Fruit fly (Drosophila melanogaster) whole organism, embryonic: Measurements from ENCODE around the gene Kap3.

ENCODE experiments used
- Atf3 ChIP-seq: fragments of 200-800 bp; sonication (Bioruptor generic); optimal IDR thresholded peaks from 3 replicates; lab custom pipeline; 2016; ENCODE audit warnings: missing biosample characterization, missing genetic modification characterization
- Bdp1 ChIP-seq: fragments of 200-800 bp; sonication (Bioruptor generic); optimal IDR thresholded peaks from 3 replicates; lab custom pipeline; 2016; ENCODE audit warnings: missing biosample characterization, missing genetic modification characterization
- CG10321 ChIP-seq: fragments of 200-800 bp; sonication (Bioruptor generic); IDR thresholded peaks from 2 replicates; pipeline ENCODE4 v1.3.6; 2022; ENCODE audit warnings: missing biosample characterization, missing genetic modification characterization
- CG10979 ChIP-seq: fragments of 200-800 bp; sonication (Bioruptor generic); optimal IDR thresholded peaks from 2 replicates; lab custom pipeline; 2018; ENCODE audit warnings: missing biosample characterization, mild to moderate bottlenecking, missing genetic modification characterization, moderate library complexity
- CG11504 ChIP-seq: fragments of 200-800 bp; sonication (Bioruptor generic); optimal IDR thresholded peaks from 3 replicates; lab custom pipeline; 2019; ENCODE audit warnings: missing biosample characterization, mild to moderate bottlenecking, missing genetic modification characterization, moderate library complexity
- CG12071 ChIP-seq: fragments of 200-800 bp; sonication (Bioruptor generic); optimal IDR thresholded peaks from 3 replicates; lab custom pipeline; 2018; ENCODE audit warnings: missing biosample characterization, mild to moderate bottlenecking, missing genetic modification characterization
- CG12104 ChIP-seq: fragments of 200-800 bp; sonication (Bioruptor generic); optimal IDR thresholded peaks from 3 replicates; lab custom pipeline; 2016; ENCODE audit warnings: missing biosample characterization, missing genetic modification characterization
- CG12155 ChIP-seq: fragments of 200-800 bp; sonication (Bioruptor generic); optimal IDR thresholded peaks from 3 replicates; lab custom pipeline; 2016; ENCODE audit warnings: missing biosample characterization, missing genetic modification characterization
- CG12219 ChIP-seq: fragments of 200-800 bp; sonication (Bioruptor generic); optimal IDR thresholded peaks from 3 replicates; lab custom pipeline; 2018; ENCODE audit warnings: missing biosample characterization, mild to moderate bottlenecking, missing genetic modification characterization
- CG13424 ChIP-seq: fragments of 200-800 bp; sonication (Bioruptor generic); optimal IDR thresholded peaks from 2 replicates; lab custom pipeline; 2019; ENCODE audit warnings: missing biosample characterization, mild to moderate bottlenecking, missing genetic modification characterization, moderate library complexity
- CG13775 ChIP-seq: fragments of 200-800 bp; sonication (Bioruptor generic); optimal IDR thresholded peaks from 3 replicates; lab custom pipeline; 2017; ENCODE audit warnings: missing biosample characterization, mild to moderate bottlenecking, missing genetic modification characterization
- CG13894 ChIP-seq: fragments of 200-800 bp; sonication (Bioruptor generic); optimal IDR thresholded peaks from 3 replicates; lab custom pipeline; 2018; ENCODE audit warnings: missing biosample characterization, mild to moderate bottlenecking, missing genetic modification characterization, moderate library complexity
- CG15011 ChIP-seq: fragments of 200-800 bp; sonication (Bioruptor generic); optimal IDR thresholded peaks from 3 replicates; lab custom pipeline; 2018; ENCODE audit warnings: missing biosample characterization, mild to moderate bottlenecking, missing genetic modification characterization
- CG15514 ChIP-seq: fragments of 200-800 bp; sonication (Bioruptor generic); optimal IDR thresholded peaks from 3 replicates; lab custom pipeline; 2017; ENCODE audit warnings: missing biosample characterization, missing genetic modification characterization, mild to moderate bottlenecking, moderate library complexity, missing genetic modification reagents
- CG17385 ChIP-seq: fragments of 200-800 bp; sonication (Bioruptor generic); optimal IDR thresholded peaks from 3 replicates; lab custom pipeline; 2018; ENCODE audit warnings: missing biosample characterization, mild to moderate bottlenecking, missing genetic modification characterization
- CG1832 ChIP-seq: fragments of 200-800 bp; sonication (Bioruptor generic); optimal IDR thresholded peaks from 2 replicates; lab custom pipeline; 2017; ENCODE audit warnings: missing biosample characterization, mild to moderate bottlenecking, missing genetic modification characterization, inconsistent platforms
- CG18476 ChIP-seq: fragments of 200-800 bp; sonication (Bioruptor generic); optimal IDR thresholded peaks from 2 replicates; lab custom pipeline; 2016; ENCODE audit warnings: missing biosample characterization, mild to moderate bottlenecking, missing genetic modification characterization
- CG3407 ChIP-seq: fragments of 200-800 bp; sonication (Bioruptor generic); optimal IDR thresholded peaks from 2 replicates; lab custom pipeline; 2018; ENCODE audit warnings: missing biosample characterization, mild to moderate bottlenecking, missing genetic modification characterization
- CG3838 ChIP-seq: fragments of 200-800 bp; sonication (Bioruptor generic); optimal IDR thresholded peaks from 3 replicates; lab custom pipeline; 2016; ENCODE audit warnings: missing biosample characterization, missing genetic modification characterization
- CG4424 ChIP-seq: fragments of 200-800 bp; sonication (Bioruptor generic); optimal IDR thresholded peaks from 3 replicates; lab custom pipeline; 2016; ENCODE audit warnings: missing biosample characterization, missing genetic modification characterization
- CG6854 ChIP-seq: fragments of 200-800 bp; sonication (Bioruptor generic); optimal IDR thresholded peaks from 3 replicates; lab custom pipeline; 2017; ENCODE audit warnings: missing biosample characterization, mild to moderate bottlenecking, missing genetic modification characterization
- Dip2 ChIP-seq: fragments of 200-800 bp; sonication (Bioruptor generic); IDR thresholded peaks from 2 replicates; pipeline ENCODE4 v1.3.6; 2022; ENCODE audit warnings: missing biosample characterization, missing genetic modification characterization
- Dll ChIP-seq: fragments of 200-800 bp; sonication (Bioruptor generic); IDR thresholded peaks from 4 replicates; pipeline ENCODE4 v1.3.6; 2022; ENCODE audit warnings: missing biosample characterization, missing genetic modification characterization; ENCODE audit not compliant: partially characterized antibody
- Eip74EF ChIP-seq, 2 experiments: fragments of 200-800 bp in 1 of 2; fragments of >200 bp in 1 of 2; sonication (Bioruptor generic) in 1 of 2; optimal IDR thresholded peaks; 2 replicates each; lab custom pipeline; 2017 to 2019; ENCODE audit warnings: missing biosample characterization in 2 of 2, missing genetic modification characterization in 2 of 2, mild to moderate bottlenecking in 1 of 2, moderate library complexity in 1 of 2
- Elba2 ChIP-seq: fragments of 200-800 bp; sonication (Bioruptor generic); optimal IDR thresholded peaks from 3 replicates; lab custom pipeline; 2016; ENCODE audit warnings: missing biosample characterization, missing genetic modification characterization
- Hr3 ChIP-seq: fragments of 200-800 bp; sonication (Bioruptor generic); optimal IDR thresholded peaks from 3 replicates; lab custom pipeline; 2016; ENCODE audit warnings: missing biosample characterization, missing genetic modification characterization
- Hr39 ChIP-seq: fragments of >200 bp; optimal IDR thresholded peaks from 2 replicates; lab custom pipeline; 2017
- MBD-R2 ChIP-seq: fragments of 200-800 bp; sonication (Bioruptor generic); IDR thresholded peaks from 2 replicates; pipeline ENCODE4 v1.3.6; 2022; ENCODE audit warnings: missing biosample characterization, missing genetic modification characterization
- Nf-YC ChIP-seq: fragments of 200-800 bp; optimal IDR thresholded peaks from 3 replicates; lab custom pipeline; 2019; ENCODE audit warnings: missing biosample characterization, mild to moderate bottlenecking, missing genetic modification characterization, moderate library complexity
- Oaz ChIP-seq: fragments of 200-800 bp; sonication (Bioruptor generic); IDR thresholded peaks from 2 replicates; pipeline ENCODE4 v1.3.6; 2022; ENCODE audit warnings: missing biosample characterization, missing genetic modification characterization
- TFAM ChIP-seq: fragments of 200-800 bp; sonication (Bioruptor generic); optimal IDR thresholded peaks from 2 replicates; lab custom pipeline; 2017; ENCODE audit warnings: missing biosample characterization, missing genetic modification characterization, inconsistent platforms
- Taf1 ChIP-seq: fragments of 200-800 bp; sonication (Bioruptor generic); IDR thresholded peaks from 2 replicates; pipeline ENCODE4 v1.3.6; 2022; ENCODE audit warnings: missing biosample characterization, missing genetic modification characterization
- bab2 ChIP-seq: fragments of 200-800 bp; sonication (Bioruptor generic); optimal IDR thresholded peaks from 2 replicates; lab custom pipeline; 2016; ENCODE audit warnings: missing biosample characterization, missing genetic modification characterization
- cad ChIP-seq: fragments of >200 bp; optimal IDR thresholded peaks from 2 replicates; lab custom pipeline; 2017; ENCODE audit warnings: missing biosample characterization, missing genetic modification characterization
- cato ChIP-seq: fragments of 200-800 bp; sonication (Bioruptor generic); optimal IDR thresholded peaks from 2 replicates; lab custom pipeline; 2016; ENCODE audit warnings: missing biosample characterization, missing genetic modification characterization, borderline replicate concordance
- crol ChIP-seq: fragments of 200-800 bp; sonication (Bioruptor generic); IDR thresholded peaks from 2 replicates; pipeline ENCODE4 v1.3.6; 2022; ENCODE audit warnings: missing biosample characterization, missing genetic modification characterization
- dati ChIP-seq: fragments of 200-800 bp; sonication (Bioruptor generic); IDR thresholded peaks from 2 replicates; pipeline ENCODE4 v1.3.6; 2022; ENCODE audit warnings: missing biosample characterization, missing genetic modification characterization
- mld ChIP-seq: fragments of 200-800 bp; sonication (Bioruptor generic); IDR thresholded peaks from 3 replicates; pipeline ENCODE4 v1.3.6; 2022; ENCODE audit warnings: missing biosample characterization, missing genetic modification characterization; ENCODE audit not compliant: partially characterized antibody
- onecut ChIP-seq: fragments of 200-800 bp; sonication (Bioruptor generic); IDR thresholded peaks from 2 replicates; pipeline ENCODE4 v1.3.6; 2022; ENCODE audit warnings: missing biosample characterization, missing genetic modification characterization
- pb ChIP-seq: fragments of 200-800 bp; sonication (Bioruptor generic); optimal IDR thresholded peaks from 3 replicates; lab custom pipeline; 2016; ENCODE audit warnings: missing biosample characterization, missing genetic modification characterization
- pfk ChIP-seq: fragments of 200-800 bp; sonication (Bioruptor generic); optimal IDR thresholded peaks from 2 replicates; lab custom pipeline; 2018; ENCODE audit warnings: missing biosample characterization, mild to moderate bottlenecking, missing genetic modification characterization, moderate library complexity
- phol ChIP-seq: fragments of 200-800 bp; sonication (Bioruptor generic); optimal IDR thresholded peaks from 3 replicates; lab custom pipeline; 2018; ENCODE audit warnings: missing biosample characterization, mild to moderate bottlenecking, missing genetic modification characterization, moderate library complexity
- repo ChIP-seq: fragments of 200-800 bp; sonication (Bioruptor generic); optimal IDR thresholded peaks from 2 replicates; lab custom pipeline; 2016; ENCODE audit warnings: missing biosample characterization, missing genetic modification characterization
- rib ChIP-seq: fragments of 200-800 bp; sonication (Bioruptor generic); IDR thresholded peaks from 2 replicates; pipeline ENCODE4 v1.3.6; 2022; ENCODE audit warnings: missing biosample characterization, missing genetic modification characterization
- sisA ChIP-seq: fragments of 200-800 bp; sonication (Bioruptor generic); IDR thresholded peaks from 2 replicates; pipeline ENCODE4 v1.3.6; 2022; ENCODE audit warnings: missing biosample characterization, missing genetic modification characterization
- toy ChIP-seq: fragments of 200-800 bp; sonication (Bioruptor generic); IDR thresholded peaks from 2 replicates; pipeline ENCODE4 v1.3.6; 2022; ENCODE audit warnings: missing biosample characterization, missing genetic modification characterization
- trem ChIP-seq: fragments of 200-800 bp; optimal IDR thresholded peaks from 3 replicates; lab custom pipeline; 2019; ENCODE audit warnings: missing biosample characterization, mild to moderate bottlenecking, missing genetic modification characterization, moderate library complexity
- usp ChIP-seq: fragments of >200 bp; optimal IDR thresholded peaks from 2 replicates; lab custom pipeline; 2017; ENCODE audit warnings: missing biosample characterization, missing genetic modification characterization
- wek ChIP-seq: fragments of 200-800 bp; sonication (Bioruptor generic); optimal IDR thresholded peaks from 3 replicates; lab custom pipeline; 2018; ENCODE audit warnings: missing biosample characterization, mild to moderate bottlenecking, missing genetic modification characterization, moderate library complexity
- zen ChIP-seq: fragments of 200-800 bp; sonication (Bioruptor generic); optimal IDR thresholded peaks from 3 replicates; lab custom pipeline; 2018; ENCODE audit warnings: missing biosample characterization, mild to moderate bottlenecking, missing genetic modification characterization, moderate library complexity

Gene Kap3

DNA sequence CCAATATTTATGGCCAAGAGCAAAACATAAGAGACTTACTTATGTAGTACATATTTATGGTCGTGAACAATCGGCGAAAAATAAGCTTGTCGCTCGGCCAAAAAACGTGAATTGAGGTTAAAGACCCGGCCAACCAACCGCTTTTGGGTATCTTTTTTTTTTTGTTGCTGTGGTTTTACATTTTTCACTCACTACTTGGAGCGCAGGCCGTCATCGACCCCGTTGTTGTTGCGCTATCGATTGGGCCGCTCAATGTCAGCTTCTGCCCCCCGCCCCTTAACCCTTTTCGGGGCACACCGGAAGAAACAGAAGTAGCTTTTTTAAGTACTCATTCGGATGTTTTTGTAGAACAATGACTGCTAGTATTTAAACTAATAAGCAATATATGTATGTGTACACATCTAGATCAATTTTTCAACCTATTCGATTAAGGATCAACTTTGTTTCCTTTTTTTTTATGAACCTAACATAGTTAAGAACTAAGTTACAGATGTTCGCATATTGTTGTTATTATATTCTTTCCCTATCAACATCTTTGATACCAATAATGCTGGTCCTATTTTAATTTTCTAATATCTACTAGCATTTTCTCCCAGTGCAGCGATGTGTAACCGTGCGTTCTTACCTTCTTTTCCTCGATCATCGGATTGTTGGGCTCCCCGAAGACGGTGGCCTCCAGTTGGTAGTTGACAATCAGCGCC lies 1.7 kb downstream of the Kap3 start (continued):
- peak; percentile 42 for TF ChIP-seq Atf3
- TF ChIP-seq crol (GFP tag; lab: Robert Waterston, UW), result peak; percentile 27; the same call in 1 of the 2 replicates
- TF ChIP-seq zen (tag; lab: Kevin White, UChicago), result peak; percentile 4
- no peak for TF ChIP-seq CG1832
- 0 out of 2 replicates have a peak, but pooled peaks have one; percentile 53 for TF ChIP-seq CG10321 (GFP tag; lab: Robert Waterston, UW)
- peak in 1 of 2 experiments; percentile 47 for TF ChIP-seq Eip74EF (GFP tag; optimal IDR thresholded peaks at IDR 0.05; lab: Kevin White, UChicago)
- no peak for TF ChIP-seq Taf1
- TF ChIP-seq mld, result no peak
- no peak for TF ChIP-seq pfk
- TF ChIP-seq usp (GFP tag; lab: Kevin White, UChicago), result no peak
- TF ChIP-seq CG18476 (GFP tag; lab: Kevin White, UChicago), result peak; percentile 72
- peak; percentile 46 for TF ChIP-seq pb (GFP tag; lab: Kevin White, UChicago)
- no peak for TF ChIP-seq toy (GFP tag; lab: Robert Waterston, UW)
- peak; percentile 79 for TF ChIP-seq CG17385
- TF ChIP-seq rib, result no peak
- peak; percentile 74 for TF ChIP-seq Hr3 (GFP tag; lab: Kevin White, UChicago)
- no peak for TF ChIP-seq CG3838 (GFP tag; lab: Kevin White, UChicago)
- TF ChIP-seq TFAM (GFP tag; lab: Kevin White, UChicago), result no peak
- no peak for TF ChIP-seq Elba2
- TF ChIP-seq CG4424 (GFP tag; lab: Kevin White, UChicago), result peak; percentile 73
- TF ChIP-seq bab2 (GFP tag; lab: Kevin White, UChicago), result peak; percentile 65
- peak; percentile 83 for TF ChIP-seq CG13424
- TF ChIP-seq Dll (GFP tag; lab: Robert Waterston, UW), result no peak
- no peak for TF ChIP-seq CG12071 (GFP tag; lab: Kevin White, UChicago)
- no peak for TF ChIP-seq Nf-YC
- TF ChIP-seq Hr39, result no peak
- no peak for TF ChIP-seq Dip2 (GFP tag; lab: Robert Waterston, UW)
- peak; percentile 59 for TF ChIP-seq repo
- peak; percentile 57; the same call in 1 of the 2 replicates for TF ChIP-seq Oaz (GFP tag; lab: Robert Waterston, UW)
- TF ChIP-seq wek (GFP tag; lab: Kevin White, UChicago), result no peak
- TF ChIP-seq CG12155, result peak; percentile 12
- TF ChIP-seq CG10979, result peak; percentile 84
- TF ChIP-seq cad (GFP tag; lab: Kevin White, UChicago), result no peak
- no peak for TF ChIP-seq CG13894 (tag; lab: Kevin White, UChicago)
- TF ChIP-seq Bdp1 (GFP tag; lab: Kevin White, UChicago), result peak; percentile 44
- TF ChIP-seq CG12104 (GFP tag; lab: Kevin White, UChicago), result peak; percentile 82
- TF ChIP-seq sisA (GFP tag; lab: Robert Waterston, UW), result peak; percentile 69
- peak; percentile 5 for TF ChIP-seq cato (GFP tag; lab: Kevin White, UChicago)
- no peak for TF ChIP-seq CG15514 (GFP tag; lab: Kevin White, UChicago)
- TF ChIP-seq dati, result no peak
- peak; percentile 18 for TF ChIP-seq trem (tag; lab: Kevin White, UChicago)
- TF ChIP-seq MBD-R2 (GFP tag; lab: Robert Waterston, UW), result no peak; the same call in 1 of the 2 replicates
- no peak for TF ChIP-seq CG15011 (GFP tag; lab: Kevin White, UChicago)
- no peak for TF ChIP-seq CG11504 (tag; lab: Kevin White, UChicago)
- TF ChIP-seq CG6854 (GFP tag; lab: Kevin White, UChicago), result peak; percentile 27
- peak; percentile 89 for TF ChIP-seq onecut (GFP tag; lab: Robert Waterston, UW)
- peak; percentile 42 for TF ChIP-seq CG3407 (GFP tag; lab: Kevin White, UChicago)
- TF ChIP-seq CG13775 (GFP tag; lab: Kevin White, UChicago), result peak; percentile 70
- TF ChIP-seq CG12219, result no peak
- TF ChIP-seq phol (tag; lab: Kevin White, UChicago), result peak; percentile 82
